Fruit fly (Drosophila melanogaster) S2 (cell line): ENCODE results near the gene CG34011.

Experiments used
- CG8478 ChIP-seq: fragments of >200 bp; optimal IDR thresholded peaks from 2 replicates; lab custom pipeline; 2018
- CTCF ChIP-seq, 2 experiments: fragments of >200 bp; optimal IDR thresholded peaks; 2 replicates each; lab custom pipeline; 2018

The CG34011 gene

DNA sequence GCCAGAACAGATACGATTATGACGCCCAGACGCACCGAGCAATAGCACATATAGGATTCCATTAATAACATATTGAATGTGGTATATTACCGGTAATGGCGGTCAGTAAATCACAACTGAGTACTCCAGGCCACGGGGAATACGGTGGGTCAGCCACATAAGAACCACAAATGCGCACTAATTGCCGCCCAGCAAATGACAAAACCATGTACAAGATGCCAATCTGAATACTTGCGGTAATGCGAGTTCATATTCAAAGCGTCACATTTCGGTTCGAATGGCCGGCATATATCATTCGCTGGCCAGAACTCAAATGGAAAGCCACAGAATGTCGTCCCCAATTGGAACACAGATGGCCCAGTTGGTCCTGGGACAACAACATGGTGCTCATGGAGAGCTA is at the start of gene CG34011, which contains the start of gene CG14007:
Gene CG34011 (plus strand): TSS at position 122 of the 400 bp plus-strand sequence.
Gene CG14007 (minus strand): TSS at position 101 of the 400 bp plus-strand sequence.
- TF ChIP-seq CTCF (optimal IDR thresholded peaks at IDR 0.05; lab: Kevin White, UChicago) (no peak), CG8478 (lab: Kevin White, UChicago) (no peak)

DNA sequence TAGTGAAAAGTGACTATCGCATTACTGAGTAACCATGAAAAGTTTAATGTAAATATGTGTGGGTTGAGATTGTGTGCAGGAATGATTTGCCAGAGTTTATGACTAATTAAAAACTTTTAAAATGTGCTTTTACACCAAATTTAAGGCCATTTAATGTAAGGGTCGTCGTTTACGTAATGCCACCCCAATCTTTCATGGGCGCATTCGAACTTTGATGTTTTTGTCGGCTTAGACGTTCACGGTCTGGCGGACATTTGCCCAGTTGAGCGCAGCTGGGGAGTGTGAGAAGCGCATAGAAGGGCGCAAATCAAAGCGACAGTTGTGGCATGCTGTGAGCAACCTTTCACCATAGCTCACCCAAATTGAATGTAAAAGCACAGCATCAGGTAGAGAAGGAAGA is 38.2 kb upstream of the CG34011 start, which contains the start of gene CG12511:
Gene CG12511 (plus strand): TSS at position 301 of the 400 bp plus-strand sequence.
- TF ChIP-seq CTCF (optimal IDR thresholded peaks at IDR 0.05; lab: Kevin White, UChicago) (no peak), CG8478 (lab: Kevin White, UChicago) (no peak)

- TF ChIP-seq CG8478 (lab: Kevin White, UChicago) (no peak), CTCF (optimal IDR thresholded peaks at IDR 0.05; lab: Kevin White, UChicago) (no peak)
Observed at dm6 chr2L:5706074-5706473, 10.4 kb upstream of the CG34011 start, which contains the start of gene CG7236. Gene CG7236, plus strand, starts transcription at chr2L:5706374.

- TF ChIP-seq CTCF (optimal IDR thresholded peaks at IDR 0.05; lab: Kevin White, UChicago) (no peak), CG8478 (lab: Kevin White, UChicago) (no peak)
Observed at dm6 chr2L:5720407-5721228, 4.1 kb downstream of the CG34011 start, which contains the start of the genes CG11149 and sip1. Gene CG11149, minus strand, starts transcription at chr2L:5720899. Gene sip1, plus strand, starts transcription at chr2L:5721051.

DNA sequence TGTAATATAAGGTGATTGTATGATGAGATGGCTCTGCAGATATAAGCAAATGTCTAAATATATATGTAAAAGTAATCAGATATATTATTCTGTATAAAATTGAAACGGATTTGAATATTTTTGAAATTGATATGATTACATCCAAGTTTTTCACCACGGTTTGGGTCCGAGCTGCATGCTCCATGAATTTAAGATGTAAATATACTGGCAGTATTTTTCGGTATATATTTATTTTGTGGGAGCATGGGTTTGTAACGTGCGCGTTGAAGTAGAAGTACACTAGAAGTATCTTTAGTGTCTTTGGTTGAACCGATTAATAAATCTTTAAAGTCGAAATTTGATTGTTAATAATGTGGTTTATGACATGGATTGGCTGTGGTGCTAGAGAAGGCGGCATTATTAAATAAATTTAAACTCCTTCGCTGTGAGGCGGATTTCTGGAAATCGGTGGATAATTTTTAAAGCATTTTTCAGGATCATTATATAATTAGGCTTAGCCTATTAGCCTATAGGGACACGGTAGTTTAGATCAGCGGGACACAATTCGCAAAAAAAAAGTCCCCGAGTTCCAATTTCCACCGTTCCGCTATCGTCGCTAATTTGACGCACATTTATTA is 7.5 kb downstream of the CG34011 start:
- TF ChIP-seq CTCF (optimal IDR thresholded peaks at IDR 0.05; lab: Kevin White, UChicago): peak; percentile 32 to 60
- TF ChIP-seq CG8478 (lab: Kevin White, UChicago): no peak

DNA sequence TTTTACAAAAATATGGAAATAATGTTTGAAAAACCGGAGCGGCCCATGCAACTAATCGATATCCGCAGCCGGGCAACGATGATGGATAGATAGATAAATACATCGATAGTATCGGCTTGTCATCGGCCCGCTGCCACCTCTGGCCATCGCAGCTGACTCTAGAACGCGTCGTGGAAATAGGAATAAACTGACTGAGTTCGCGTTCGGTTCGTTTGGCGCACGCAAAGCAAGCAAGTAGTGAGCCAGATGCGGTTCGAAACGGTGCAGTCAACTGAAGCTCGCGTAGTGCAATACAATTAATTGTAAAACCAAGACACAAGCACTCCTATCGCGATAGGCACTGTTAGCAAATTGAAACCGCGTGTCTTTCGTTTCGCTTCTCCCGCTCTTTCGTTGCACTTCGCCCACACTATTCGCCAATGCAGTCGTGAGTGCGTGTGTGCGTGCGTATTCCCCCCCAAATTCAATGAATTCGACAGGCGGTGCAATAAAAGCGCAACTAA is 8.1 kb downstream of the CG34011 start, which contains the start of gene CG11030:
Gene CG11030 (plus strand): TSS at position 136 of the 503 bp plus-strand sequence.
- TF ChIP-seq CTCF (optimal IDR thresholded peaks at IDR 0.05; lab: Kevin White, UChicago): peak; percentile 13 to 30
- no peak for TF ChIP-seq CG8478 (lab: Kevin White, UChicago)

DNA sequence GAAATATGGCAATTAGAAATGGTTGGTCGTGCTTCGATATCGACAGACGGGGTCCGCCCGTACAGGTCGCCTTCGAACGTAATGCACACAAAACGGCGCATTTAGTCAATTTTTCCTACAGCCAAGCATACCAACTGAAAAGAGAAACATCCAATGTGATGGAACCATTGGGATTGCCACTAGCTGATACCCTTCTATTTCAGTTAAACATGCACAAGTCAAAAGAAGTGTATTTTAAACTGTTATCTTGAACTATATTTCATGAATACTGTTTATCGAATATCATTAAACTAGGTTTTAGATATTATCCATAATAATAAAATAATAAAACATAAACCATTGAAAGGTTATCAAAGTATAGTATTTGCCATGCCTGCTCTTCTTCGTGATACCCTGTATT is 9.5 kb downstream of the CG34011 start:
- no peak for TF ChIP-seq CTCF (optimal IDR thresholded peaks at IDR 0.05; lab: Kevin White, UChicago)
- TF ChIP-seq CG8478 (lab: Kevin White, UChicago): no peak

- TF ChIP-seq CTCF (optimal IDR thresholded peaks at IDR 0.05; lab: Kevin White, UChicago): no peak
- no peak for TF ChIP-seq CG8478 (lab: Kevin White, UChicago)
Observed at dm6 chr2L:5728711-5729110, 12.2 kb downstream of the CG34011 start, which contains the start of gene CG14006. Gene CG14006, minus strand, starts transcription at chr2L:5728811.

DNA sequence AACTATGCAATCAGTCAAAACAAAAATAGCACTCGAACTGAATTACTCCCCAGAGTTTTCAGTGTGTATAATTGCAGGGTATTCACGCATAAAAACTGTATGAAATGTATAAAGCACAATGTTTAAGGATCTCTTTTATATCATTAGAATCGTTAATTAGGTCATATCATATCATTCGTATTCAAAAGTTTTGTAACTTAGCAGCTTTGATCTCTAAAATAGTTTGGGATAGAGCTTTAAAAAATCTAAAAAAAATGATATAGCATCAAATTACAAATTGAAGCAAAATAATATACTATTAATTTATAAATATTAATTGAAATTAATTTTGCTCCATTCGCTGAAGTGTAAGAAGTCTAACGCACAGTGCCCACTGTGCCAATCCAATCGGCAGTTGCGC is 13.9 kb downstream of the CG34011 start:
- no peak for TF ChIP-seq CTCF (optimal IDR thresholded peaks at IDR 0.05; lab: Kevin White, UChicago)
- TF ChIP-seq CG8478 (lab: Kevin White, UChicago): no peak

DNA sequence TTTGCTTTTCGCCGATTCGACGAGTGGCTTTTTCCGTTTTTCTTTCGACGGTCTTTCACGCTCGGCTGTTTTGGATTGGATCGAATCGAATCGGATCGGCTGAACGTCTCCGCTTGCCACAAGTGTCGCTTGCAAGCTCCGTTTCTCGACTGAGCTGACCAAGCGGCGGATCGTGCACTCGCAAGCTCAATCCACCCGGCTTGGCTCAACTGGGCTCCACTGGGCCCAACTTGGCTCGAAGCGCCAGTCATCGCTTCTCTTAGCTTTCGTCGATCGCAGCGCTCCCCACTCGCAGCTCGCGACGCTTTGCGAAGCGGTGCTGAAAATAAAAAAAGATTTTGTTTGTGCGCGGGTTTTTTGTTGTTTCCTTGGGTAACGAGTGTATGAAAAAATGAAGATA is 24.2 kb downstream of the CG34011 start:
- TF ChIP-seq CG8478 (lab: Kevin White, UChicago) (no peak), CTCF (optimal IDR thresholded peaks at IDR 0.05; lab: Kevin White, UChicago) (no peak)

- no peak for TF ChIP-seq CG8478 (lab: Kevin White, UChicago)
- no peak for TF ChIP-seq CTCF (optimal IDR thresholded peaks at IDR 0.05; lab: Kevin White, UChicago)
Observed at dm6 chr2L:5741144-5741543, 24.6 kb downstream of the CG34011 start, which contains the start of gene CG11147. Gene CG11147, minus strand, starts transcription at chr2L:5741244.

DNA sequence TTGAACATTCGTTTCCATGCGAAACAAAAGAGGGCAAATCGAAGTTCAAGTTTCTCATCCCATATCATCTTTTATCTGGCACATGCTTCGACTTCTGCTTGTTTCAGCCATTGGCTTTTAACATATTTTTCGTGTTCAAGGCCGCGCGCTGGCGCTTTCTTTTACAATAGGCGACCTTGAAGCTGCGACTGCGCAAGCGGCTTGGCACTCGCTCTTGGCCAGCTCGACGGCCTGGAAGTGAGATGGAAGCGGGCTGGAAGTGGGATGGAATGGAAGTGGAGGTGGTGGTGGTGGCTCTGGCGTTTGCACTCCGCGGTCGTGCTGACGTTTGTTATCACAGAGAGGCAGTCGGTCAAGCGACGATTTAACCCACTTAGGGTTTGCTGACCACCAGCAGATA is 25.9 kb downstream of the CG34011 start:
- TF ChIP-seq CTCF (optimal IDR thresholded peaks at IDR 0.05; lab: Kevin White, UChicago) (no peak), CG8478 (lab: Kevin White, UChicago) (no peak)

- TF ChIP-seq CTCF (optimal IDR thresholded peaks at IDR 0.05; lab: Kevin White, UChicago) (no peak), CG8478 (lab: Kevin White, UChicago) (no peak)
Observed at dm6 chr2L:5743537-5744148, 27.1 kb downstream of the CG34011 start.

- TF ChIP-seq CTCF (optimal IDR thresholded peaks at IDR 0.05; lab: Kevin White, UChicago) (no peak), CG8478 (lab: Kevin White, UChicago) (no peak)
Observed at dm6 chr2L:5745857-5746256, 29.4 kb downstream of the CG34011 start, which contains the start of gene CG11029. Gene CG11029, plus strand, starts transcription at chr2L:5746157.
